Fruit fly (Drosophila melanogaster) whole organism, prepupa: ENCODE data around the gene Jig.
A peak's percentile ranks its signal among the peaks of the same experiment; 100 is the strongest.

Experiments used
- Blimp-1 ChIP-seq: fragments of 200-800 bp; sonication (Bioruptor generic); optimal IDR thresholded peaks from 3 replicates; lab custom pipeline; 2017; ENCODE audit warnings: missing biosample characterization, missing genetic modification characterization, mild to moderate bottlenecking, moderate library complexity, missing genetic modification reagents
- CG11294 ChIP-seq: fragments of 200-800 bp; sonication (Bioruptor generic); IDR thresholded peaks from 2 replicates; pipeline ENCODE4 v1.3.6; 2022; ENCODE audit warnings: missing biosample characterization, missing genetic modification characterization
- CG11762 ChIP-seq: fragments of 200-800 bp; sonication (Bioruptor generic); optimal IDR thresholded peaks from 3 replicates; lab custom pipeline; 2016; ENCODE audit warnings: missing biosample characterization, missing genetic modification characterization; ENCODE audit not compliant: insufficient read depth
- CG15336 ChIP-seq: fragments of 200-800 bp; sonication (Bioruptor generic); IDR thresholded peaks from 2 replicates; pipeline ENCODE4 v1.3.6; 2022; ENCODE audit warnings: missing biosample characterization, missing genetic modification characterization
- CG16779 ChIP-seq: fragments of 200-800 bp; sonication (Bioruptor generic); optimal IDR thresholded peaks from 3 replicates; lab custom pipeline; 2017; ENCODE audit warnings: missing biosample characterization, mild to moderate bottlenecking, missing genetic modification characterization
- CG3032 ChIP-seq: fragments of 200-800 bp; optimal IDR thresholded peaks from 2 replicates; lab custom pipeline; 2019; ENCODE audit warnings: missing biosample characterization, mild to moderate bottlenecking, missing genetic modification characterization, moderate library complexity
- CG31627 ChIP-seq: fragments of 200-800 bp; sonication (Bioruptor generic); optimal IDR thresholded peaks from 3 replicates; lab custom pipeline; 2016; ENCODE audit warnings: missing biosample characterization, missing genetic modification characterization
- CG32006 ChIP-seq: fragments of 200-800 bp; sonication (Bioruptor generic); optimal IDR thresholded peaks from 3 replicates; lab custom pipeline; 2017; ENCODE audit warnings: missing biosample characterization, mild to moderate bottlenecking, missing genetic modification characterization
- CG34406 ChIP-seq: fragments of 200-800 bp; sonication (Bioruptor generic); optimal IDR thresholded peaks from 3 replicates; lab custom pipeline; 2016; ENCODE audit warnings: missing biosample characterization, missing genetic modification characterization
- CG4318 ChIP-seq: fragments of 200-800 bp; sonication (Bioruptor generic); optimal IDR thresholded peaks from 3 replicates; lab custom pipeline; 2017; ENCODE audit warnings: missing biosample characterization, mild to moderate bottlenecking, missing genetic modification characterization
- CG6792 ChIP-seq: fragments of 200-800 bp; sonication (Bioruptor generic); optimal IDR thresholded peaks from 3 replicates; lab custom pipeline; 2016; ENCODE audit warnings: missing biosample characterization, missing genetic modification characterization
- CG6808 ChIP-seq: fragments of 200-800 bp; sonication (Bioruptor generic); optimal IDR thresholded peaks from 3 replicates; lab custom pipeline; 2017; ENCODE audit warnings: missing biosample characterization, missing genetic modification characterization, mild to moderate bottlenecking, moderate library complexity, missing genetic modification reagents
- CG6854 ChIP-seq: fragments of 200-800 bp; sonication (Bioruptor generic); optimal IDR thresholded peaks from 2 replicates; lab custom pipeline; 2017; ENCODE audit warnings: missing biosample characterization, mild to moderate bottlenecking, missing genetic modification characterization
- CG8119 ChIP-seq: fragments of 200-800 bp; sonication (Bioruptor generic); IDR thresholded peaks from 3 replicates; pipeline ENCODE4 v1.3.6; 2022; ENCODE audit warnings: missing biosample characterization, missing genetic modification characterization
- Eip75B ChIP-seq: fragments of 200-800 bp; sonication (Bioruptor generic); optimal IDR thresholded peaks from 3 replicates; lab custom pipeline; 2016; ENCODE audit warnings: missing biosample characterization, missing genetic modification characterization
- Eip78C ChIP-seq: fragments of 200-800 bp; sonication (Bioruptor generic); peaks from one replicate; lab custom pipeline; 2016; ENCODE audit warnings: missing biosample characterization, missing genetic modification characterization
- Eip93F ChIP-seq: fragments of 200-800 bp; sonication (Bioruptor generic); optimal IDR thresholded peaks from 2 replicates; lab custom pipeline; 2016; ENCODE audit warnings: missing biosample characterization, mild to moderate bottlenecking, missing genetic modification characterization
- Ets21C ChIP-seq: fragments of 200-800 bp; sonication (Bioruptor generic); optimal IDR thresholded peaks from 3 replicates; lab custom pipeline; 2016; ENCODE audit warnings: missing biosample characterization, missing genetic modification characterization
- Ets96B ChIP-seq: fragments of 200-800 bp; optimal IDR thresholded peaks from 2 replicates; lab custom pipeline; 2019; ENCODE audit warnings: missing biosample characterization, mild to moderate bottlenecking, missing genetic modification characterization, moderate library complexity
- Hr39 ChIP-seq: fragments of 200-800 bp; sonication (Bioruptor generic); optimal IDR thresholded peaks from 2 replicates; lab custom pipeline; 2016; ENCODE audit warnings: missing biosample characterization, missing genetic modification characterization
- Hr4 ChIP-seq: fragments of 200-800 bp; sonication (Bioruptor generic); optimal IDR thresholded peaks from 3 replicates; lab custom pipeline; 2016; ENCODE audit warnings: missing biosample characterization, missing genetic modification characterization
- Lpt ChIP-seq: fragments of 200-800 bp; sonication (Bioruptor generic); optimal IDR thresholded peaks from 3 replicates; lab custom pipeline; 2016; ENCODE audit warnings: missing biosample characterization, missing genetic modification characterization
- Met ChIP-seq: fragments of 200-800 bp; sonication (Bioruptor generic); optimal IDR thresholded peaks from 3 replicates; lab custom pipeline; 2016; ENCODE audit warnings: missing biosample characterization, missing genetic modification characterization
- OdsH ChIP-seq: fragments of 200-800 bp; sonication (Bioruptor generic); optimal IDR thresholded peaks from 3 replicates; lab custom pipeline; 2016; ENCODE audit warnings: missing biosample characterization, missing genetic modification characterization
- Smox ChIP-seq: fragments of 200-800 bp; sonication (Bioruptor generic); optimal IDR thresholded peaks from 3 replicates; lab custom pipeline; 2016; ENCODE audit warnings: missing biosample characterization, missing genetic modification characterization
- Sox14 ChIP-seq: fragments of 200-800 bp; sonication (Bioruptor generic); optimal IDR thresholded peaks from 3 replicates; lab custom pipeline; 2016; ENCODE audit warnings: missing biosample characterization, missing genetic modification characterization
- Sox15 ChIP-seq: fragments of 200-800 bp; sonication (Bioruptor generic); optimal IDR thresholded peaks from 3 replicates; lab custom pipeline; 2016; ENCODE audit warnings: missing biosample characterization, missing genetic modification characterization
- achi ChIP-seq: fragments of 200-800 bp; sonication (Bioruptor generic); optimal IDR thresholded peaks from 3 replicates; lab custom pipeline; 2016; ENCODE audit warnings: missing biosample characterization, missing genetic modification characterization
- acj6 ChIP-seq: fragments of 200-800 bp; sonication (Bioruptor generic); optimal IDR thresholded peaks from 3 replicates; lab custom pipeline; 2016; ENCODE audit warnings: missing biosample characterization, missing genetic modification characterization
- cyc ChIP-seq: fragments of 200-800 bp; sonication (Bioruptor generic); optimal IDR thresholded peaks from 3 replicates; lab custom pipeline; 2016; ENCODE audit warnings: missing biosample characterization, missing genetic modification characterization
- dac ChIP-seq: fragments of 200-800 bp; sonication (Bioruptor generic); optimal IDR thresholded peaks from 2 replicates; lab custom pipeline; 2017; ENCODE audit warnings: missing biosample characterization, mild to moderate bottlenecking, missing genetic modification characterization
- dsx ChIP-seq: fragments of 200-800 bp; optimal IDR thresholded peaks from 3 replicates; lab custom pipeline; 2019; ENCODE audit warnings: missing biosample characterization, mild to moderate bottlenecking, missing genetic modification characterization, moderate library complexity; ENCODE audit not compliant: poor library complexity, severe bottlenecking
- eg ChIP-seq: fragments of 200-800 bp; sonication (Bioruptor generic); IDR thresholded peaks from 3 replicates; pipeline ENCODE4 v1.3.6; 2022; ENCODE audit warnings: missing biosample characterization, missing genetic modification characterization
- esn ChIP-seq: fragments of 200-800 bp; sonication (Bioruptor generic); optimal IDR thresholded peaks from 2 replicates; lab custom pipeline; 2016; ENCODE audit warnings: missing biosample characterization, mild to moderate bottlenecking, missing genetic modification characterization, moderate library complexity
- fd85E ChIP-seq: fragments of 200-800 bp; sonication (Bioruptor generic); optimal IDR thresholded peaks from 3 replicates; lab custom pipeline; 2016; ENCODE audit warnings: missing biosample characterization, missing genetic modification characterization
- lz ChIP-seq: fragments of 200-800 bp; sonication (Bioruptor generic); optimal IDR thresholded peaks from 3 replicates; lab custom pipeline; 2016; ENCODE audit warnings: missing biosample characterization, missing genetic modification characterization
- pdm3 ChIP-seq: fragments of 200-800 bp; sonication (Bioruptor generic); optimal IDR thresholded peaks from 3 replicates; lab custom pipeline; 2016; ENCODE audit warnings: missing biosample characterization, missing genetic modification characterization
- salr ChIP-seq, 2 experiments: fragments of 200-800 bp; sonication (Bioruptor generic); optimal IDR thresholded peaks; 3 replicates each; lab custom pipeline; 2016 to 2018; ENCODE audit warnings: missing biosample characterization in 2 of 2, missing genetic modification characterization in 2 of 2, mild to moderate bottlenecking in 1 of 2
- svp ChIP-seq: fragments of 200-800 bp; sonication (Bioruptor generic); peaks from one replicate; lab custom pipeline; 2016; ENCODE audit warnings: missing biosample characterization, missing genetic modification characterization
- topi ChIP-seq: fragments of 200-800 bp; sonication (Bioruptor generic); optimal IDR thresholded peaks from 3 replicates; lab custom pipeline; 2016; ENCODE audit warnings: missing biosample characterization, missing genetic modification characterization

The Jig gene

dm6 chr3R:14577803-14578493 lies 17.2 kb downstream of the Jig start:
- TF ChIP-seq CG31627 (GFP tag; lab: Kevin White, UChicago) (peak; percentile 28), CG34406 (GFP tag; lab: Kevin White, UChicago) (peak; percentile 39), dac (GFP tag; lab: Kevin White, UChicago) (no peak), CG11294 (GFP tag; lab: Robert Waterston, UW) (no peak), Hr4 (GFP tag; lab: Kevin White, UChicago) (peak; percentile 38), Hr39 (GFP tag; lab: Kevin White, UChicago) (peak; percentile 33), OdsH (GFP tag; lab: Kevin White, UChicago) (peak; percentile 35), eg (GFP tag; lab: Robert Waterston, UW) (0 out of 3 replicates have a peak, but pooled peaks have one; percentile 16), Met (peak; percentile 37), esn (GFP tag; lab: Kevin White, UChicago) (peak; percentile 29), pdm3 (GFP tag; lab: Kevin White, UChicago) (peak; percentile 41), Ets96B (tag; lab: Kevin White, UChicago) (peak; percentile 37), CG15336 (peak; percentile 42; the same call in 1 of the 2 replicates), dsx (peak; percentile 26), achi (GFP tag; lab: Kevin White, UChicago) (peak; percentile 26), CG11762 (GFP tag; lab: Kevin White, UChicago) (no peak), lz (peak; percentile 30), Eip93F (no peak), Eip78C (GFP tag; lab: Kevin White, UChicago) (peak; percentile 77), CG6792 (GFP tag; lab: Kevin White, UChicago) (no peak), CG6854 (GFP tag; lab: Kevin White, UChicago) (no peak), Blimp-1 (GFP tag; lab: Kevin White, UChicago) (no peak), acj6 (GFP tag; lab: Kevin White, UChicago) (peak; percentile 38), Sox14 (GFP tag; lab: Kevin White, UChicago) (peak; percentile 11), topi (GFP tag; lab: Kevin White, UChicago) (peak; percentile 35), CG32006 (GFP tag; lab: Kevin White, UChicago) (peak; percentile 46), cyc (peak; percentile 25), CG3032 (peak; percentile 48), CG8119 (GFP tag; lab: Robert Waterston, UW) (no peak), Eip75B (GFP tag; lab: Kevin White, UChicago) (peak; percentile 18), Smox (GFP tag; lab: Kevin White, UChicago) (peak; percentile 14), svp (GFP tag; lab: Kevin White, UChicago) (peak; percentile 72)

- TF ChIP-seq CG31627 (GFP tag; lab: Kevin White, UChicago), result no peak
- no peak for TF ChIP-seq fd85E (GFP tag; lab: Kevin White, UChicago)
- no peak for TF ChIP-seq achi (GFP tag; lab: Kevin White, UChicago)
- TF ChIP-seq CG3032, result no peak
- TF ChIP-seq eg (GFP tag; lab: Robert Waterston, UW), result no peak
- TF ChIP-seq Eip93F, result no peak
- TF ChIP-seq Lpt, result no peak
- no peak for TF ChIP-seq Sox15
- TF ChIP-seq pdm3 (GFP tag; lab: Kevin White, UChicago), result no peak
- TF ChIP-seq CG4318, result no peak
- TF ChIP-seq dsx, result no peak
- TF ChIP-seq Hr4 (GFP tag; lab: Kevin White, UChicago), result no peak
- no peak for TF ChIP-seq Ets21C (GFP tag; lab: Kevin White, UChicago)
- no peak for TF ChIP-seq esn (GFP tag; lab: Kevin White, UChicago)
- TF ChIP-seq salr (GFP tag; optimal IDR thresholded peaks at IDR 0.05; lab: Kevin White, UChicago), result no peak
- TF ChIP-seq Met, result no peak
- no peak for TF ChIP-seq CG11294 (GFP tag; lab: Robert Waterston, UW)
- TF ChIP-seq CG6808 (GFP tag; lab: Kevin White, UChicago), result no peak
- no peak for TF ChIP-seq CG16779
- TF ChIP-seq, all 60 proteins: peak for 0
Measured at dm6 chr3R:14580045-14580579, 19.4 kb downstream of the Jig start.
